Fruit fly (Drosophila melanogaster): ENCODE results near the gene FucT6.

DNA sequence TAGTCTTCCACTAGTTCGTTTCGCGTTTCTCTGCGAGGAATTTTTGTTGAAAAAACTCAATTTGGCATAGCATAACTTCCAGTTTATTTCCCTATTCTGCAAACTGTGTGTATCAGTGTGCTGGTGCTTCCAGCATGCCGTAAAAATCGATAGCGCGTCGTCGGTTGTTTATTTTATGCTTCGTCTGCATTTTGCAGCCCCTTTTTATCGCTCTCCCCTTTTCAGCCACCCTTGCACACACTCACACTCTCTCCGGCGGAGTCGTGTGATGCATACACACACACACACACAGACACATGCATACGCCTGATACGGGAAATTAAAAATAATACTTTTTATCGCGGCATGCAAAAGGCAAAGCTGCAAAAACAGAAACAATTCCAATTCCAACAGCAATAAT lies 30.3 kb downstream of the FucT6 start:
- TF ChIP-seq psq (optimal IDR thresholded peaks at IDR 0.05) (no peak), usp (GFP tag; optimal IDR thresholded peaks at IDR 0.05) (no peak), pan (optimal IDR thresholded peaks at IDR 0.05) (no peak), CG8478 (optimal IDR thresholded peaks at IDR 0.05) (no peak), EcR (GFP tag; optimal IDR thresholded peaks at IDR 0.05) (no peak)
